Worm (Caenorhabditis elegans) whole organism, late embryonic: ENCODE data around the gene R12B2.2.

Experiments
- ceh-48 ChIP-seq: sonication (generic microtip); optimal IDR thresholded peaks from 2 replicates; lab custom pipeline; 2016; ENCODE audit warnings: missing genetic modification characterization, inconsistent platforms, missing compliant biosample characterization
- fkh-10 ChIP-seq: fragments of 150-350 bp; optimal IDR thresholded peaks from 2 replicates; lab custom pipeline; 2014; ENCODE audit warnings: missing biosample characterization, missing genetic modification reagents, missing genetic modification characterization
- lin-11 ChIP-seq: fragments of 200-800 bp; sonication (Bioruptor generic); optimal IDR thresholded peaks from 2 replicates; lab custom pipeline; 2018; ENCODE audit warnings: mild to moderate bottlenecking, missing genetic modification characterization, missing compliant biosample characterization
- madf-2 ChIP-seq: sonication (generic microtip); optimal IDR thresholded peaks from 2 replicates; lab custom pipeline; 2017; ENCODE audit warnings: missing genetic modification characterization, missing compliant biosample characterization
- nfya-1 ChIP-seq: sonication (generic microtip); optimal IDR thresholded peaks from 2 replicates; lab custom pipeline; 2017; ENCODE audit warnings: missing genetic modification characterization, mild to moderate bottlenecking, missing compliant biosample characterization, antibody characterized with exemption, moderate library complexity
- odd-2 ChIP-seq: sonication (generic microtip); optimal IDR thresholded peaks from 2 replicates; lab custom pipeline; 2017; ENCODE audit warnings: antibody characterized with exemption, mild to moderate bottlenecking, missing genetic modification characterization, missing compliant biosample characterization
- pha-4 ChIP-seq: fragments of 150-350 bp; optimal IDR thresholded peaks from 2 replicates; lab custom pipeline; 2018; ENCODE audit warnings: missing biosample characterization, missing genetic modification reagents, missing genetic modification characterization
- pqm-1 ChIP-seq: sonication (generic microtip); optimal IDR thresholded peaks from 2 replicates; lab custom pipeline; 2016; ENCODE audit warnings: missing genetic modification characterization, missing compliant biosample characterization
- rnt-1 ChIP-seq: sonication (generic microtip); optimal IDR thresholded peaks from 2 replicates; lab custom pipeline; 2016; ENCODE audit warnings: missing genetic modification characterization, missing compliant biosample characterization

DNA sequence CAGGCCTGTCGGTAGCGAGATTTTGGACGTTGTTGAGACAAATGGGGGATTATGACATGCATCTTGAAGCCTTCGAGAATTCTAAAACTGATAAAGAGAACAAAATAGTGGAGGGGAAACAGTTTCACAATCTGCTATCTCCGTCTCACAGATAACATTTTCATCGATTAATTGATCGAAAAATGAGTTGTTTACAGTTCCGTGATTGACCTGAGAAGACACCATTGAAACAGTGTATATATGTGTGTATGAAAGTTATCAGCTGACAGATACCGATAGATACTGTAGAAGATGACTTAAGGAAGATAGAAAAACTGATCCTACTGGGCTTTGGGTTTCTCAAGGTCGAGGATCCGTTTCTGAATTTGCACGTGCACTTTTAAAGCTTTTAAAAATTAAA lies 32.3 kb downstream of the R12B2.2 start:
- no peak for TF ChIP-seq madf-2
- TF ChIP-seq pha-4, result no peak
- TF ChIP-seq fkh-10, result no peak
- no peak for TF ChIP-seq odd-2 (tag; lab: Kevin White, UChicago)
- no peak for TF ChIP-seq pqm-1 (tag; lab: Kevin White, UChicago)
- TF ChIP-seq ceh-48, result no peak
- TF ChIP-seq lin-11, result no peak
- TF ChIP-seq nfya-1 (tag; lab: Kevin White, UChicago), result no peak
- no peak for TF ChIP-seq rnt-1
